Fruit fly (Drosophila melanogaster): ENCODE results near the gene RpL26.

The RpL26 gene

DNA sequence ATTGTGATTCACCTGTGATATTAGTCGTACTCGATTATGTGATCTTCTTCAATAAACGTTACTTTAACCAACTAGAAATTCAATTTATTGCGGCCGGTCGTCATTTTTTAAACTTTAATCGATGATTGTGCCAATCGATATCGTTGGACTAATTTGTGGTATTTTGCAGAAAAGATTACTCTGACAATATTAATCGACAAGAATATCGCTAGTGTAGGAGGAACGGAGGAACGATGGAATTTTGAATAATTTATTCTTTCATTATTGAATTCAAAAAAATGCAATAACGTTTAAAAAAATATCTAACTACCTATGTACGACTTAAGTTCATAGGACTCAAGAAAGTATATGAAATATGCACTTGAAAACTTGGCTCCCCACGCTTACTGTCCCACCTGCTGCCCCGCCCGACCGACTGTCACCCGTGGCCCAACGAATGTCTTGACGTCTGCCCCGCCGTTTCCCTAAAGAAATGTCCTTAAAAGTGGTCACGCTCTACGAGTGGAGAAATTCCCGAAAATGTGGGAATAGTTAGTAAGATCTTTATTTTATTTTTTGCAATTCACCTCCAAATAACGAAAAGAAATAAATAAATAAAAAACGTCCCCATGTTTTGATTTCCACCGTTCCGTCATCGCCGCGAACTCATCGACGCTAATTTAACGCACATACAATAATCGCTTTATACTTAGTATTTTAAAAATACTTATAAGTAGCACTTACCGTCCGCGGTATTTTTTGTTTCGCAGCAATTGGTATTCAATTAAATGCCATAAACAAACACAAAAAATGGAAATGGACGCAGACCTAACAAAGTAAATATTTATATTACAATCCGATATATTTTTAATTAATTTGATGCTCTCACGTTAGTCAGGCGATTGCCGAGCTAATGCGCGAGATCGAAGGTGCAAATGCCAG is 33.0 kb upstream of the RpL26 start, which contains the start of gene CG14074 (continued):
- TF ChIP-seq E2f1 (GFP tag; IDR thresholded peaks at IDR 0.05) (no peak), MBD-R2 (GFP tag; IDR thresholded peaks at IDR 0.05) (peak; percentile 56), CG3163 (GFP tag; optimal IDR thresholded peaks at IDR 0.05) (no peak), CG7745 (tag; optimal IDR thresholded peaks at IDR 0.05) (no peak), CG11085 (GFP tag; IDR thresholded peaks at IDR 0.05) (no peak), br (optimal IDR thresholded peaks at IDR 0.05) (no peak), hbn (GFP tag; IDR thresholded peaks at IDR 0.05; ENCODE audit: partially characterized antibody) (peak; percentile 39; the same call in 1 of the 2 replicates), CG13775 (GFP tag; optimal IDR thresholded peaks at IDR 0.05) (no peak), Doc2 (GFP tag; IDR thresholded peaks at IDR 0.05) (no peak), CG13424 (tag; optimal IDR thresholded peaks at IDR 0.05) (no peak), CHES-1-like (GFP tag; optimal IDR thresholded peaks at IDR 0.05) (no peak), CG13296 (GFP tag; optimal IDR thresholded peaks at IDR 0.05) (no peak), CG5180 (GFP tag; optimal IDR thresholded peaks at IDR 0.05) (no peak), CG10267 (tag; optimal IDR thresholded peaks at IDR 0.05) (no peak), Nf-YB (GFP tag; optimal IDR thresholded peaks at IDR 0.05) (no peak), CG9876 (GFP tag; optimal IDR thresholded peaks at IDR 0.05) (no peak), sima (GFP tag; optimal IDR thresholded peaks at IDR 0.05) (no peak), Mad (GFP tag; optimal IDR thresholded peaks at IDR 0.05) (no peak), Trl (optimal IDR thresholded peaks at IDR 0.05) (no peak), Trl (GFP tag; optimal IDR thresholded peaks at IDR 0.05) (no peak), rib (GFP tag; IDR thresholded peaks at IDR 0.05) (no peak), gfzf (GFP tag; optimal IDR thresholded peaks at IDR 0.05) (peak; percentile 62), CG8924 (tag; optimal IDR thresholded peaks at IDR 0.05) (no peak), Lpt (GFP tag; optimal IDR thresholded peaks at IDR 0.05) (no peak), CG12769 (tag; optimal IDR thresholded peaks at IDR 0.05) (no peak), prd (optimal IDR thresholded peaks at IDR 0.05) (no peak), prd (GFP tag; IDR thresholded peaks at IDR 0.05) (no peak), tup (GFP tag; optimal IDR thresholded peaks at IDR 0.05) (no peak), lmd (GFP tag; IDR thresholded peaks at IDR 0.05) (no peak), ap (GFP tag; IDR thresholded peaks at IDR 0.05) (no peak), CkIIα-i1 (GFP tag; IDR thresholded peaks at IDR 0.05) (no peak), CG4617 (GFP tag; optimal IDR thresholded peaks at IDR 0.05; ENCODE audit: borderline replicate concordance) (peak; percentile 13), CG12744 (GFP tag; optimal IDR thresholded peaks at IDR 0.05) (no peak), CG15073 (GFP tag; optimal IDR thresholded peaks at IDR 0.05) (no peak), HHEX (GFP tag; optimal IDR thresholded peaks at IDR 0.05) (no peak), ranshi (GFP tag; IDR thresholded peaks at IDR 0.05) (no peak), CG3281 (GFP tag; optimal IDR thresholded peaks at IDR 0.05) (no peak), tll (GFP tag; optimal IDR thresholded peaks at IDR 0.05) (no peak), CG12299 (tag; optimal IDR thresholded peaks at IDR 0.05) (no peak), CG3847 (GFP tag; IDR thresholded peaks at IDR 0.05) (no peak), scrt (GFP tag; optimal IDR thresholded peaks at IDR 0.05) (no peak), dmrt11E (tag; optimal IDR thresholded peaks at IDR 0.05) (no peak), Abd-B (GFP tag; optimal IDR thresholded peaks at IDR 0.05) (no peak), B-H2 (GFP tag; optimal IDR thresholded peaks at IDR 0.05) (no peak), cwo (GFP tag; optimal IDR thresholded peaks at IDR 0.05) (no peak), NC2α (GFP tag; optimal IDR thresholded peaks at IDR 0.05) (no peak), CG4360 (GFP tag; IDR thresholded peaks at IDR 0.05) (no peak), Stat92E (GFP tag; optimal IDR thresholded peaks at IDR 0.05) (no peak), tap (tag; optimal IDR thresholded peaks at IDR 0.05) (no peak), Poxn (GFP tag; IDR thresholded peaks at IDR 0.05) (no peak)
